Fruit fly (Drosophila melanogaster) whole organism, embryonic: ENCODE measurements around the gene cype.
A peak's percentile ranks its signal among the peaks of the same experiment; 100 is the strongest.

Experiments
- Aef1 ChIP-seq: fragments of 200-800 bp; sonication (Bioruptor generic); IDR thresholded peaks from 3 replicates; pipeline ENCODE4 v1.3.6; 2022; ENCODE audit warnings: missing biosample characterization, missing genetic modification characterization
- BtbVII ChIP-seq: fragments of 200-800 bp; sonication (Bioruptor generic); optimal IDR thresholded peaks from 3 replicates; lab custom pipeline; 2017; ENCODE audit warnings: missing biosample characterization, mild to moderate bottlenecking, missing genetic modification characterization
- CG1024 ChIP-seq: fragments of 200-800 bp; sonication (Bioruptor generic); IDR thresholded peaks from 2 replicates; pipeline ENCODE4 v1.3.6; 2022; ENCODE audit warnings: missing biosample characterization, missing genetic modification characterization
- CG11504 ChIP-seq: fragments of 200-800 bp; sonication (Bioruptor generic); optimal IDR thresholded peaks from 3 replicates; lab custom pipeline; 2019; ENCODE audit warnings: missing biosample characterization, mild to moderate bottlenecking, missing genetic modification characterization, moderate library complexity
- CG12071 ChIP-seq: fragments of 200-800 bp; sonication (Bioruptor generic); optimal IDR thresholded peaks from 3 replicates; lab custom pipeline; 2018; ENCODE audit warnings: missing biosample characterization, mild to moderate bottlenecking, missing genetic modification characterization
- CG12155 ChIP-seq: fragments of 200-800 bp; sonication (Bioruptor generic); optimal IDR thresholded peaks from 3 replicates; lab custom pipeline; 2016; ENCODE audit warnings: missing biosample characterization, missing genetic modification characterization
- CG12236 ChIP-seq: fragments of 200-800 bp; sonication (Bioruptor generic); optimal IDR thresholded peaks from 2 replicates; lab custom pipeline; 2016; ENCODE audit warnings: missing biosample characterization, missing genetic modification characterization
- CG16813 ChIP-seq: fragments of 200-800 bp; sonication (Bioruptor generic); IDR thresholded peaks from 3 replicates; pipeline ENCODE4 v1.3.6; 2022; ENCODE audit warnings: missing biosample characterization, missing genetic modification characterization; ENCODE audit not compliant: partially characterized antibody
- CG17385 ChIP-seq: fragments of 200-800 bp; sonication (Bioruptor generic); optimal IDR thresholded peaks from 3 replicates; lab custom pipeline; 2018; ENCODE audit warnings: missing biosample characterization, mild to moderate bottlenecking, missing genetic modification characterization
- CG17568 ChIP-seq: fragments of 200-800 bp; sonication (Bioruptor generic); optimal IDR thresholded peaks from 2 replicates; lab custom pipeline; 2018; ENCODE audit warnings: missing biosample characterization, mild to moderate bottlenecking, missing genetic modification characterization, moderate library complexity
- CG18619 ChIP-seq: fragments of 200-800 bp; sonication (Bioruptor generic); optimal IDR thresholded peaks from 3 replicates; lab custom pipeline; 2017; ENCODE audit warnings: missing biosample characterization, mild to moderate bottlenecking, missing genetic modification characterization
- CG2120 ChIP-seq: fragments of 200-800 bp; sonication (Bioruptor generic); optimal IDR thresholded peaks from 3 replicates; lab custom pipeline; 2016; ENCODE audit warnings: missing biosample characterization, missing genetic modification characterization
- CG2199 ChIP-seq: fragments of 200-800 bp; sonication (Bioruptor generic); IDR thresholded peaks from 3 replicates; pipeline ENCODE4 v1.3.6; 2022; ENCODE audit warnings: missing biosample characterization, missing genetic modification characterization
- CG31365 ChIP-seq: fragments of 200-800 bp; sonication (Bioruptor generic); optimal IDR thresholded peaks from 2 replicates; lab custom pipeline; 2018; ENCODE audit warnings: missing biosample characterization, mild to moderate bottlenecking, missing genetic modification characterization
- CG5180 ChIP-seq: fragments of 200-800 bp; sonication (Bioruptor generic); optimal IDR thresholded peaks from 3 replicates; lab custom pipeline; 2017; ENCODE audit warnings: missing biosample characterization, missing genetic modification characterization, mild to moderate bottlenecking, moderate library complexity, missing genetic modification reagents
- CG6175 ChIP-seq: fragments of 200-800 bp; sonication (Bioruptor generic); IDR thresholded peaks from 3 replicates; pipeline ENCODE4 v1.3.6; 2022; ENCODE audit warnings: missing biosample characterization, missing genetic modification characterization
- CG7987 ChIP-seq: fragments of 200-800 bp; sonication (Bioruptor generic); optimal IDR thresholded peaks from 2 replicates; lab custom pipeline; 2018; ENCODE audit warnings: missing biosample characterization, mild to moderate bottlenecking, missing genetic modification characterization, moderate library complexity
- CG9215 ChIP-seq: fragments of 200-800 bp; sonication (Bioruptor generic); IDR thresholded peaks from 2 replicates; pipeline ENCODE4 v1.3.6; 2022; ENCODE audit warnings: missing biosample characterization, missing genetic modification characterization
- CG9932 ChIP-seq: fragments of 200-800 bp; sonication (Bioruptor generic); IDR thresholded peaks from 2 replicates; pipeline ENCODE4 v1.3.6; 2022; ENCODE audit warnings: missing biosample characterization, missing genetic modification characterization
- CHES-1-like ChIP-seq: fragments of 200-800 bp; sonication (Bioruptor generic); optimal IDR thresholded peaks from 2 replicates; lab custom pipeline; 2016; ENCODE audit warnings: missing biosample characterization, missing genetic modification characterization
- Deaf1 ChIP-seq: fragments of 200-800 bp; optimal IDR thresholded peaks from 3 replicates; lab custom pipeline; 2019; ENCODE audit warnings: missing biosample characterization, mild to moderate bottlenecking, missing genetic modification characterization, moderate library complexity
- E2f2 ChIP-seq: fragments of 200-800 bp; sonication (Bioruptor generic); IDR thresholded peaks from 2 replicates; pipeline ENCODE4 v1.3.6; 2022; ENCODE audit warnings: missing biosample characterization, missing genetic modification characterization
- HmgZ ChIP-seq: fragments of 200-800 bp; sonication (Bioruptor generic); optimal IDR thresholded peaks from 2 replicates; lab custom pipeline; 2018; ENCODE audit warnings: missing biosample characterization, mild to moderate bottlenecking, missing genetic modification characterization
- Jarid2 ChIP-seq: fragments of 200-800 bp; sonication (Bioruptor generic); optimal IDR thresholded peaks from 3 replicates; lab custom pipeline; 2017; ENCODE audit warnings: mild to moderate bottlenecking, missing biosample characterization, missing genetic modification reagents, missing genetic modification characterization
- MBD-R2 ChIP-seq: fragments of 200-800 bp; sonication (Bioruptor generic); IDR thresholded peaks from 2 replicates; pipeline ENCODE4 v1.3.6; 2022; ENCODE audit warnings: missing biosample characterization, missing genetic modification characterization
- Mrtf ChIP-seq: fragments of 200-800 bp; sonication (Bioruptor generic); IDR thresholded peaks from 3 replicates; pipeline ENCODE4 v1.3.6; 2022; ENCODE audit warnings: missing biosample characterization, missing genetic modification characterization
- Nf-YA ChIP-seq: fragments of 200-800 bp; sonication (Bioruptor generic); IDR thresholded peaks from 2 replicates; pipeline ENCODE4 v1.3.6; 2022; ENCODE audit warnings: missing biosample characterization, missing genetic modification characterization
- Oli ChIP-seq: fragments of 200-800 bp; sonication (Bioruptor generic); optimal IDR thresholded peaks from 2 replicates; lab custom pipeline; 2018; ENCODE audit warnings: missing biosample characterization, mild to moderate bottlenecking, missing genetic modification characterization, moderate library complexity
- PHDP ChIP-seq: fragments of 200-800 bp; sonication (Bioruptor generic); optimal IDR thresholded peaks from 3 replicates; lab custom pipeline; 2018; ENCODE audit warnings: missing biosample characterization, mild to moderate bottlenecking, missing genetic modification characterization, moderate library complexity
- Ravus ChIP-seq: fragments of 200-800 bp; sonication (Bioruptor generic); IDR thresholded peaks from 2 replicates; pipeline ENCODE4 v1.3.6; 2022; ENCODE audit warnings: missing biosample characterization, missing genetic modification characterization
- Spps ChIP-seq: fragments of 200-800 bp; sonication (Bioruptor generic); optimal IDR thresholded peaks from 2 replicates; lab custom pipeline; 2018; ENCODE audit warnings: missing biosample characterization, mild to moderate bottlenecking, missing genetic modification characterization
- Ssrp ChIP-seq: fragments of 200-800 bp; sonication (Bioruptor generic); optimal IDR thresholded peaks from 2 replicates; lab custom pipeline; 2018; ENCODE audit warnings: missing biosample characterization, mild to moderate bottlenecking, missing genetic modification characterization, moderate library complexity
- Trl ChIP-seq, 3 experiments: fragments of >200 bp in 2 of 3; fragments of 200-800 bp in 1 of 3; sonication (Bioruptor generic) in 1 of 3; optimal IDR thresholded peaks; 2 replicates in 1 of 3; 3 replicates in 2 of 3; lab custom pipeline; 2016 to 2017; ENCODE audit warnings: missing biosample characterization in 1 of 3, missing genetic modification characterization in 1 of 3
- bbx ChIP-seq: fragments of 200-800 bp; sonication (Bioruptor generic); IDR thresholded peaks from 2 replicates; pipeline ENCODE4 v1.3.6; 2022; ENCODE audit warnings: missing biosample characterization, missing genetic modification characterization; ENCODE audit not compliant: partially characterized antibody
- cato ChIP-seq: fragments of 200-800 bp; sonication (Bioruptor generic); optimal IDR thresholded peaks from 2 replicates; lab custom pipeline; 2016; ENCODE audit warnings: missing biosample characterization, missing genetic modification characterization, borderline replicate concordance
- ems ChIP-seq: fragments of 200-800 bp; sonication (Bioruptor generic); optimal IDR thresholded peaks from 3 replicates; lab custom pipeline; 2016; ENCODE audit warnings: missing biosample characterization, missing genetic modification characterization
- exex ChIP-seq: fragments of 200-800 bp; sonication (Bioruptor generic); optimal IDR thresholded peaks from 4 replicates; lab custom pipeline; 2018; ENCODE audit warnings: missing biosample characterization, mild to moderate bottlenecking, missing genetic modification characterization, moderate library complexity
- fd96Cb ChIP-seq: fragments of 200-800 bp; sonication (Bioruptor generic); optimal IDR thresholded peaks from 2 replicates; lab custom pipeline; 2018; ENCODE audit warnings: missing biosample characterization, mild to moderate bottlenecking, missing genetic modification characterization, moderate library complexity
- grn ChIP-seq: fragments of 200-800 bp; sonication (Bioruptor generic); optimal IDR thresholded peaks from 3 replicates; lab custom pipeline; 2017; ENCODE audit warnings: missing biosample characterization, missing genetic modification characterization
- gt ChIP-seq: fragments of 200-800 bp; sonication (Bioruptor generic); IDR thresholded peaks from 2 replicates; pipeline ENCODE4 v1.3.6; 2022; ENCODE audit warnings: missing biosample characterization, missing genetic modification characterization
- hkb ChIP-seq, 2 experiments: fragments of 200-800 bp in 1 of 2; fragments of >200 bp in 1 of 2; sonication (Bioruptor generic) in 1 of 2; IDR thresholded peaks in 1 of 2; optimal IDR thresholded peaks in 1 of 2; 2 replicates each; pipeline versions ENCODE4 v1.3.6 to Lab custom; 2017 to 2022; ENCODE audit warnings: missing biosample characterization in 1 of 2, missing genetic modification characterization in 1 of 2
- nerfin-1 ChIP-seq: fragments of 200-800 bp; sonication (Bioruptor generic); optimal IDR thresholded peaks from 3 replicates; lab custom pipeline; 2019; ENCODE audit warnings: missing biosample characterization, mild to moderate bottlenecking, missing genetic modification characterization, moderate library complexity
- pros ChIP-seq: fragments of 200-800 bp; sonication (Bioruptor generic); optimal IDR thresholded peaks from 3 replicates; lab custom pipeline; 2019; ENCODE audit warnings: missing biosample characterization, mild to moderate bottlenecking, missing genetic modification characterization, moderate library complexity
- row ChIP-seq: fragments of 200-800 bp; sonication (Bioruptor generic); IDR thresholded peaks from 3 replicates; pipeline ENCODE4 v1.3.6; 2022; ENCODE audit warnings: missing biosample characterization, missing genetic modification characterization
- scrt ChIP-seq: fragments of 200-800 bp; sonication (Bioruptor generic); optimal IDR thresholded peaks from 2 replicates; lab custom pipeline; 2018; ENCODE audit warnings: missing biosample characterization, mild to moderate bottlenecking, missing genetic modification characterization, moderate library complexity
- seq ChIP-seq: fragments of 200-800 bp; sonication (Bioruptor generic); IDR thresholded peaks from 2 replicates; pipeline ENCODE4 v1.3.6; 2022; ENCODE audit warnings: missing biosample characterization, missing genetic modification characterization
- slou ChIP-seq: fragments of 200-800 bp; sonication (Bioruptor generic); optimal IDR thresholded peaks from 3 replicates; lab custom pipeline; 2016; ENCODE audit warnings: missing biosample characterization, missing genetic modification characterization
- sna ChIP-seq: fragments of 200-800 bp; sonication (Bioruptor generic); IDR thresholded peaks from 2 replicates; pipeline ENCODE4 v1.3.6; 2022; ENCODE audit warnings: missing biosample characterization, missing genetic modification characterization; ENCODE audit not compliant: partially characterized antibody
- sr ChIP-seq: fragments of 200-800 bp; sonication (Bioruptor generic); IDR thresholded peaks from 3 replicates; pipeline ENCODE4 v1.3.6; 2022; ENCODE audit warnings: missing biosample characterization, missing genetic modification characterization

Gene cype

DNA sequence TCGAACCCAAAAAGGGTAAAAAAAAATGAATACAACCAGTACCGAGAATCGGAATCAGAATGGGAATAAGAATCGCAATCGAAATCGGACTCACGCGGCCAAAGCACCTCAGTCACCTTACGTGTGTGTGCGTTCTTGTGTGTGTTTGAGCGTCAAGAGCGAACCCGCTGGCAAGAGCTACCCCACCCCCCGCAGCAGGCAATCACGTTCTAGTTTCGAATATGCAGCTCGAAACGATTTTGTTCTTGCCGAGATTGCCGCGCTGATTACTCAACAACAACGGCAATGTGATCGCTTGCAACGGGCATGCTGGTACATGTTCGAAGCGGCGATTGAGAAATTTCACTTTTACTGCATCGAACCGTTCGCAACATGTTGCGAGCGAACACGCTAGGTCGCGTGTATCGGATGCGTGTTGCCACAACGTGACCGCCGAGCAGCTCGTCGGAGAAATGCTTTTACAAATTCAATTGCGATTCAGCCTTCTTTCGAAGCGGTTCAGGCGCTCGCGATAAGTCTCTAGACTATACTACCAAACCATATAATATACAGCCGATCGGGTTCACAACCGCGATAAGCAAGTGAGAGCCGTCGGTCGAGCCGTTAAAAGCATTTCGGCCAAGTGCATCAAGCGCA is 21.7 kb upstream of the cype start (continued):
- TF ChIP-seq Deaf1 (tag; lab: Kevin White, UChicago), result peak; percentile 45
- TF ChIP-seq CG31365 (tag; lab: Kevin White, UChicago), result no peak
- no peak for TF ChIP-seq Nf-YA
- TF ChIP-seq cato (GFP tag; lab: Kevin White, UChicago), result no peak
- no peak for TF ChIP-seq CG16813 (GFP tag; lab: Robert Waterston, UW)
- peak; percentile 61 for TF ChIP-seq CG11504
- TF ChIP-seq CG2120 (GFP tag; lab: Kevin White, UChicago), result no peak
- TF ChIP-seq CG12236 (GFP tag; lab: Kevin White, UChicago), result no peak
- TF ChIP-seq sr (GFP tag; lab: Robert Waterston, UW), result no peak
- no peak for TF ChIP-seq scrt (GFP tag; lab: Kevin White, UChicago)
- TF ChIP-seq grn (GFP tag; lab: Kevin White, UChicago), result peak; percentile 92
- TF ChIP-seq CHES-1-like (GFP tag; lab: Kevin White, UChicago), result no peak
- no peak for TF ChIP-seq CG12071
- TF ChIP-seq row (GFP tag; lab: Robert Waterston, UW), result no peak
- no peak for TF ChIP-seq CG9932 (GFP tag; lab: Robert Waterston, UW)
- TF ChIP-seq seq, result no peak
- no peak for TF ChIP-seq MBD-R2 (GFP tag; lab: Robert Waterston, UW)
- peak; percentile 35; the same call in 1 of the 3 replicates for TF ChIP-seq CG2199 (GFP tag; lab: Robert Waterston, UW)
- no peak for TF ChIP-seq gt (GFP tag; lab: Robert Waterston, UW)
- no peak for TF ChIP-seq Trl (optimal IDR thresholded peaks at IDR 0.05; lab: Kevin White, UChicago)
- TF ChIP-seq Trl (GFP tag; optimal IDR thresholded peaks at IDR 0.05; lab: Kevin White, UChicago), result no peak
- TF ChIP-seq Jarid2 (GFP tag; lab: Kevin White, UChicago), result peak; percentile 58
- TF ChIP-seq pros (GFP tag; lab: Kevin White, UChicago), result peak; percentile 29
- no peak for TF ChIP-seq Ssrp (tag; lab: Kevin White, UChicago)
- TF ChIP-seq hkb (optimal IDR thresholded peaks at IDR 0.05; lab: Kevin White, UChicago), result no peak
- no peak for TF ChIP-seq hkb (GFP tag; IDR thresholded peaks at IDR 0.05; lab: Robert Waterston, UW)
- TF ChIP-seq ems (GFP tag; lab: Kevin White, UChicago), result no peak
- peak; percentile 18 for TF ChIP-seq exex (tag; lab: Kevin White, UChicago)
- no peak for TF ChIP-seq BtbVII (GFP tag; lab: Kevin White, UChicago)
- no peak for TF ChIP-seq fd96Cb (tag; lab: Kevin White, UChicago)
- no peak for TF ChIP-seq CG17568
- TF ChIP-seq bbx (GFP tag; lab: Robert Waterston, UW), result peak; percentile 46; the same call in 1 of the 2 replicates
- no peak for TF ChIP-seq Aef1 (GFP tag; lab: Robert Waterston, UW)
- no peak for TF ChIP-seq CG12155 (GFP tag; lab: Kevin White, UChicago)
- no peak for TF ChIP-seq Ravus (GFP tag; lab: Robert Waterston, UW)
- TF ChIP-seq E2f2, result no peak
- TF ChIP-seq CG1024 (GFP tag; lab: Robert Waterston, UW), result peak; percentile 20; the same call in 1 of the 2 replicates
- TF ChIP-seq CG18619 (GFP tag; lab: Kevin White, UChicago), result no peak
- TF ChIP-seq HmgZ (tag; lab: Kevin White, UChicago), result peak; percentile 16
- no peak for TF ChIP-seq Mrtf
- no peak for TF ChIP-seq nerfin-1 (tag; lab: Kevin White, UChicago)
- no peak for TF ChIP-seq Oli (tag; lab: Kevin White, UChicago)
- TF ChIP-seq CG6175 (GFP tag; lab: Robert Waterston, UW), result 0 out of 3 replicates have a peak, but pooled peaks have one; percentile 33
- TF ChIP-seq CG5180, result peak; percentile 100
- no peak for TF ChIP-seq CG17385 (GFP tag; lab: Kevin White, UChicago)
- no peak for TF ChIP-seq CG9215 (GFP tag; lab: Robert Waterston, UW)
- TF ChIP-seq Spps (tag; lab: Kevin White, UChicago), result no peak
- peak; percentile 29 for TF ChIP-seq CG7987 (GFP tag; lab: Kevin White, UChicago)
- no peak for TF ChIP-seq slou (GFP tag; lab: Kevin White, UChicago)
- TF ChIP-seq PHDP, result no peak
- 0 out of 2 replicates have a peak, but pooled peaks have one; percentile 24 for TF ChIP-seq sna (GFP tag; lab: Robert Waterston, UW)
